Worm (Caenorhabditis elegans) whole organism, L1 larva: ENCODE data around the gene rpn-5.

Experiments used
- ces-1 ChIP-seq: fragments of 150-350 bp; optimal IDR thresholded peaks from 2 replicates; lab custom pipeline; 2014; ENCODE audit warnings: missing biosample characterization, missing genetic modification reagents, missing genetic modification characterization
- jun-1 ChIP-seq: fragments of 150-350 bp; optimal IDR thresholded peaks from 2 replicates; lab custom pipeline; 2014; ENCODE audit warnings: missing biosample characterization, missing genetic modification reagents, missing genetic modification characterization
- nhr-85 ChIP-seq: sonication (generic microtip); peaks from one replicate; lab custom pipeline; 2016; ENCODE audit warnings: missing genetic modification characterization, inconsistent platforms, missing compliant biosample characterization

ce11 chrII:4734477-4734876 is 36.2 kb upstream of the rpn-5 start:
- TF ChIP-seq jun-1 (tag; lab: Kevin White, UChicago) (no peak), ces-1 (GFP tag; lab: Kevin White, UChicago) (no peak), nhr-85 (peak; percentile 54)
